Worm (Caenorhabditis elegans) whole organism, L4 larva: ENCODE data around the gene gmeb-3.

Source experiments
- ctbp-1 ChIP-seq: fragments of 200-800 bp; sonication (Bioruptor generic); IDR thresholded peaks from 2 replicates; pipeline ENCODE4 v1.3.6; 2022; ENCODE audit warnings: missing genetic modification reagents, missing genetic modification characterization, missing compliant biosample characterization
- daf-16 ChIP-seq, 3 experiments: sonication (generic microtip); optimal IDR thresholded peaks; 2 replicates each; lab custom pipeline; 2016 to 2017; ENCODE audit warnings: missing genetic modification characterization in 3 of 3, missing genetic modification reagents in 3 of 3, mild to moderate bottlenecking in 2 of 3, missing compliant biosample characterization in 2 of 3, missing biosample characterization in 1 of 3, moderate library complexity in 1 of 3
- fos-1 ChIP-seq: fragments of 150-350 bp; optimal IDR thresholded peaks from 2 replicates; lab custom pipeline; 2014; ENCODE audit warnings: missing biosample characterization, missing genetic modification characterization
- nhr-28 ChIP-seq: fragments of 150-350 bp; optimal IDR thresholded peaks from 2 replicates; lab custom pipeline; 2014; ENCODE audit warnings: missing biosample characterization, missing genetic modification characterization
- pha-4 ChIP-seq, 2 experiments: fragments of 150-350 bp in 1 of 2; fragments of 200-800 bp in 1 of 2; sonication (Bioruptor generic) in 1 of 2; IDR thresholded peaks in 1 of 2; optimal IDR thresholded peaks in 1 of 2; 2 replicates each; pipeline versions ENCODE4 v1.3.6 to Lab custom; 2014 to 2022; ENCODE audit warnings: missing genetic modification characterization in 2 of 2, missing genetic modification reagents in 2 of 2, missing biosample characterization in 1 of 2, missing compliant biosample characterization in 1 of 2
- zag-1 ChIP-seq: fragments of 150-350 bp; optimal IDR thresholded peaks from 2 replicates; lab custom pipeline; 2014; ENCODE audit warnings: missing biosample characterization, missing genetic modification characterization
- ztf-11 ChIP-seq: fragments of 150-350 bp; optimal IDR thresholded peaks from 2 replicates; lab custom pipeline; 2014; ENCODE audit warnings: missing biosample characterization, missing genetic modification characterization

ce11 chrIII:3797180-3798026 is 29.1 kb downstream of the gmeb-3 start:
- TF ChIP-seq ztf-11 (no peak), pha-4 (GFP tag; IDR thresholded peaks at IDR 0.05; lab: Robert Waterston, UW) (peak; percentile 37; the same call in 1 of the 2 replicates), pha-4 (tag; optimal IDR thresholded peaks at IDR 0.05; lab: Kevin White, UChicago) (no peak), nhr-28 (tag; lab: Kevin White, UChicago) (peak; percentile 23), daf-16 (GFP tag; optimal IDR thresholded peaks at IDR 0.05; lab: Kevin White, UChicago) (peak in 1 of 2 experiments; percentile 47), daf-16 (tag; optimal IDR thresholded peaks at IDR 0.05; lab: Kevin White, UChicago) (peak; percentile 36), zag-1 (no peak), ctbp-1 (GFP tag; lab: Robert Waterston, UW) (no peak), fos-1 (tag; lab: Kevin White, UChicago) (no peak)
